Fruit fly (Drosophila melanogaster): ENCODE measurements around the gene Kdm2.

DNA sequence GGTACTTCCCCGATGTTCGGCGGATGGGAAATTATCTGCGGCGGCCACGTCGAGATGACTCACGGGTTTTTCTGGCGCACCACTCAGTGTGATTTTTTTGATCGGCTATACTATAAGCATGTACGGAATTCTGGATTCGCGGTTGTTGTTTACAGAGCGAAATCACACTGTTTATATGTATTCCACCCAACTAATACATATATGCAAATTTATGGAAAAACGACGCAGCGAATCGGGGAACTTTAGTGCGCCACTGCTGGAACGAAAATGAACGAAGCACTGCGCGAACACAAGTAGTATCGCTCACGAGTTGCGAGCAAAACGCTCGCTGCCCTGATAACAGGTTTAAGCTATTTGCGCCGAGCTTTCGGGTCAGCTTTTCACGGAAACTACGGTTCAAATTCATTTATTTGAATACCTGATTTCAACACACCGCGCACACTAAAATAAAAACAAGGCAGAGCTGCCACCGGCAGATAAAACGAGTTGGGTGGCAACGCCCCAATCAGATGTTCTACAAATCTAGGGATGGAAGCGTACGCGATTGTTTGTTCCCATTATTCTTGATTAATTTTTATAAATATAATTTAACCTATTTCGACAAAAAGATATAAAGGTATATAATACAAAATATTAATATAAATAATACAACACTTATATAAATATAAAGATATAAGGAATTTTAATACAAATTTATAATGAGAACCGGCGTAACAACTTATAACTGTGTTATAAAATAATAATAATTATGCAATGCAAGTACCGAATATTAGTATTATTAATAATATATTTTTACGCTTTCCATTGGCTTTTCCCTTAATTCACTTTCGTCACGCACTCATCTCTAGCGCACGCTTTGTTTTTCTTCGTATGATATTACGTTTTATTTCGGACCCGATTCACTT, 4.5 kb upstream of the Kdm2 start, which contains the start of gene Rel:
- no peak for TF ChIP-seq Pif1A (GFP tag; optimal IDR thresholded peaks at IDR 0.05)
- no peak for TF ChIP-seq rn (GFP tag; IDR thresholded peaks at IDR 0.05)
- peak; percentile 80 for TF ChIP-seq CG8159 (tag; optimal IDR thresholded peaks at IDR 0.05)
- peak; percentile 47 for TF ChIP-seq Snoo (tag; optimal IDR thresholded peaks at IDR 0.05)
- TF ChIP-seq D1 (tag; optimal IDR thresholded peaks at IDR 0.05), result no peak
- no peak for TF ChIP-seq CG13204 (GFP tag; optimal IDR thresholded peaks at IDR 0.05)
- no peak for TF ChIP-seq CG14655 (GFP tag; optimal IDR thresholded peaks at IDR 0.05)
- peak; percentile 55 for TF ChIP-seq CG17806 (tag; optimal IDR thresholded peaks at IDR 0.05)
- no peak for TF ChIP-seq Ets98B (GFP tag; IDR thresholded peaks at IDR 0.05)
